Worm (Caenorhabditis elegans) whole organism, L3 larva: ENCODE results near the gene hpo-40.

Source experiments
- R02D3.7 ChIP-seq: fragments of 150-350 bp; optimal IDR thresholded peaks from 2 replicates; lab custom pipeline; 2014; ENCODE audit warnings: missing biosample characterization, missing genetic modification characterization
- ZK546.5 ChIP-seq: sonication (generic microtip); optimal IDR thresholded peaks from 2 replicates; lab custom pipeline; 2017; ENCODE audit warnings: missing biosample characterization, missing genetic modification characterization
- aly-2 ChIP-seq: fragments of 150-350 bp; optimal IDR thresholded peaks from 2 replicates; lab custom pipeline; 2014; ENCODE audit warnings: missing biosample characterization, missing genetic modification characterization
- ceh-16 ChIP-seq: sonication (generic microtip); optimal IDR thresholded peaks from 2 replicates; lab custom pipeline; 2017; ENCODE audit warnings: missing biosample characterization, missing genetic modification characterization
- ceh-28 ChIP-seq: fragments of 150-350 bp; optimal IDR thresholded peaks from 2 replicates; lab custom pipeline; 2014; ENCODE audit warnings: missing biosample characterization, missing genetic modification reagents, missing genetic modification characterization
- ceh-9 ChIP-seq: sonication (generic microtip); optimal IDR thresholded peaks from 2 replicates; lab custom pipeline; 2018; ENCODE audit warnings: missing biosample characterization, missing genetic modification characterization
- egl-27 ChIP-seq: sonication (generic microtip); optimal IDR thresholded peaks from 4 replicates; lab custom pipeline; 2017; ENCODE audit warnings: missing biosample characterization, missing genetic modification reagents, missing genetic modification characterization
- egl-5 ChIP-seq: fragments of 150-350 bp; optimal IDR thresholded peaks from 2 replicates; lab custom pipeline; 2017; ENCODE audit warnings: missing biosample characterization, missing genetic modification reagents, missing genetic modification characterization, inconsistent platforms
- elt-1 ChIP-seq: fragments of 150-350 bp; optimal IDR thresholded peaks from 2 replicates; lab custom pipeline; 2014; ENCODE audit warnings: missing biosample characterization, missing genetic modification characterization
- elt-2 ChIP-seq: sonication (generic microtip); optimal IDR thresholded peaks from 2 replicates; lab custom pipeline; 2016; ENCODE audit warnings: missing genetic modification reagents, mild to moderate bottlenecking, missing genetic modification characterization, missing compliant biosample characterization
- elt-3 ChIP-seq, 3 experiments: fragments of 150-350 bp in 1 of 3; sonication (generic microtip) in 2 of 3; optimal IDR thresholded peaks; 2 replicates in 2 of 3; 4 replicates in 1 of 3; lab custom pipeline; 2014 to 2017; ENCODE audit warnings: missing biosample characterization in 3 of 3, missing genetic modification characterization in 3 of 3
- eor-1 ChIP-seq, 2 experiments: fragments of 150-350 bp; optimal IDR thresholded peaks; 2 replicates each; lab custom pipeline; 2014 to 2018; ENCODE audit warnings: missing biosample characterization in 2 of 2, missing genetic modification characterization in 2 of 2
- fos-1 ChIP-seq: fragments of 150-350 bp; optimal IDR thresholded peaks from 2 replicates; lab custom pipeline; 2014; ENCODE audit warnings: missing biosample characterization, missing genetic modification characterization
- hmg-11 ChIP-seq: sonication (generic microtip); optimal IDR thresholded peaks from 2 replicates; lab custom pipeline; 2016; ENCODE audit warnings: missing genetic modification characterization, missing compliant biosample characterization
- jun-1 ChIP-seq: fragments of 150-350 bp; optimal IDR thresholded peaks from 2 replicates; lab custom pipeline; 2014; ENCODE audit warnings: missing biosample characterization, missing genetic modification reagents, missing genetic modification characterization
- lin-15B ChIP-seq: fragments of 150-350 bp; optimal IDR thresholded peaks from 2 replicates; lab custom pipeline; 2014; ENCODE audit warnings: missing biosample characterization, missing genetic modification characterization
- lin-39 ChIP-seq: fragments of 150-350 bp; optimal IDR thresholded peaks from 2 replicates; lab custom pipeline; 2018; ENCODE audit warnings: missing biosample characterization, missing genetic modification reagents, missing genetic modification characterization
- mdl-1 ChIP-seq: fragments of 150-350 bp; optimal IDR thresholded peaks from 2 replicates; lab custom pipeline; 2014; ENCODE audit warnings: missing biosample characterization, missing genetic modification characterization
- mml-1 ChIP-seq: fragments of 150-350 bp; sonication (generic microtip); optimal IDR thresholded peaks from 3 replicates; lab custom pipeline; 2014; ENCODE audit warnings: missing biosample characterization, missing genetic modification characterization
- nfya-1 ChIP-seq: sonication (generic microtip); optimal IDR thresholded peaks from 2 replicates; lab custom pipeline; 2017; ENCODE audit warnings: missing genetic modification characterization, mild to moderate bottlenecking, missing compliant biosample characterization, antibody characterized with exemption, moderate library complexity; ENCODE audit not compliant: insufficient read depth
- nhr-11 ChIP-seq: fragments of 150-350 bp; optimal IDR thresholded peaks from 2 replicates; lab custom pipeline; 2014; ENCODE audit warnings: missing biosample characterization, missing genetic modification characterization
- nhr-23 ChIP-seq: fragments of 150-350 bp; optimal IDR thresholded peaks from 2 replicates; lab custom pipeline; 2014; ENCODE audit warnings: missing biosample characterization, missing genetic modification reagents, missing genetic modification characterization
- nhr-237 ChIP-seq: fragments of 150-350 bp; optimal IDR thresholded peaks from 2 replicates; lab custom pipeline; 2014; ENCODE audit warnings: missing biosample characterization, missing genetic modification characterization
- nhr-25 ChIP-seq: sonication (generic microtip); optimal IDR thresholded peaks from 2 replicates; lab custom pipeline; 2017; ENCODE audit warnings: missing biosample characterization, missing genetic modification characterization
- nhr-28 ChIP-seq: fragments of 150-350 bp; optimal IDR thresholded peaks from 2 replicates; lab custom pipeline; 2014; ENCODE audit warnings: missing biosample characterization, missing genetic modification characterization
- nhr-43 ChIP-seq: sonication (generic microtip); optimal IDR thresholded peaks from 2 replicates; lab custom pipeline; 2016; ENCODE audit warnings: mild to moderate bottlenecking, missing genetic modification characterization, missing compliant biosample characterization; ENCODE audit not compliant: poor library complexity, severe bottlenecking
- nhr-67 ChIP-seq: fragments of 150-350 bp; optimal IDR thresholded peaks from 2 replicates; lab custom pipeline; 2014; ENCODE audit warnings: missing biosample characterization, missing genetic modification characterization
- nhr-76 ChIP-seq: fragments of 150-350 bp; sonication (generic microtip); optimal IDR thresholded peaks from 5 replicates; lab custom pipeline; 2014; ENCODE audit warnings: missing biosample characterization, missing genetic modification characterization
- nhr-77 ChIP-seq: fragments of 150-350 bp; optimal IDR thresholded peaks from 2 replicates; lab custom pipeline; 2014; ENCODE audit warnings: missing biosample characterization, missing genetic modification characterization
- pha-4 ChIP-seq: fragments of 150-350 bp; optimal IDR thresholded peaks from 2 replicates; lab custom pipeline; 2014; ENCODE audit warnings: missing biosample characterization, missing genetic modification reagents, missing genetic modification characterization
- pqm-1 ChIP-seq: fragments of 150-350 bp; optimal IDR thresholded peaks from 2 replicates; lab custom pipeline; 2017; ENCODE audit warnings: missing biosample characterization, missing genetic modification characterization, inconsistent platforms
- skn-1 ChIP-seq: fragments of 150-350 bp; optimal IDR thresholded peaks from 2 replicates; lab custom pipeline; 2014; ENCODE audit warnings: missing biosample characterization, missing genetic modification characterization
- snpc-4 ChIP-seq: fragments of 150-350 bp; optimal IDR thresholded peaks from 2 replicates; lab custom pipeline; 2014; ENCODE audit warnings: missing biosample characterization, missing genetic modification characterization
- tbx-2 ChIP-seq: sonication (generic microtip); optimal IDR thresholded peaks from 2 replicates; lab custom pipeline; 2016; ENCODE audit warnings: mild to moderate bottlenecking, missing genetic modification characterization, missing compliant biosample characterization
- unc-39 ChIP-seq: sonication (generic microtip); optimal IDR thresholded peaks from 4 replicates; lab custom pipeline; 2017; ENCODE audit warnings: missing biosample characterization, missing genetic modification characterization
- unc-62 ChIP-seq: fragments of 150-350 bp; sonication (generic microtip); optimal IDR thresholded peaks from 4 replicates; lab custom pipeline; 2014; ENCODE audit warnings: missing biosample characterization, missing genetic modification reagents, missing genetic modification characterization
- zag-1 ChIP-seq: fragments of 150-350 bp; optimal IDR thresholded peaks from 2 replicates; lab custom pipeline; 2014; ENCODE audit warnings: missing biosample characterization, missing genetic modification characterization
- ztf-11 ChIP-seq: fragments of 150-350 bp; optimal IDR thresholded peaks from 2 replicates; lab custom pipeline; 2014; ENCODE audit warnings: missing biosample characterization, missing genetic modification characterization

The hpo-40 gene

DNA sequence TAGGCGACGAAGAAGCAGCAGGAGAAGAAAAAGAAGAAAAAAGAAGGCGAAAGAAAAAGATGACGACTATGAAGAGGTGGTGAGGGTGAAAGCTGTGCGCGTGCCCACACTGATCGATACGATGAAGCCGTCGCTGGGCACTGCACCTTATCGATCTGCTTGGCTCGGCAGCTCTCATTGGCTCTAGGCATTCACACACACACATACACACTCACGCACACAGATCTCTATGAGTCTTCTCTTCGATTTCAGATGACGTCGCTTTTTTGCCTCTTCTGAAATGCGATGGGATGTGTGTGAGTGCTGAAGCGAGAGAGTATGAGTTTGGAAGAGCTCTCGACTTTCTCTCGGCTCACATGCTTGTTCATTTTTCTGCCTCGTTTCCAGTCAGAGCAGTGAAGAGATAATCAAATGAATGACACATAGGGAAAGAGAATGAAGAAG lies 38.1 kb upstream of the hpo-40 start (continued):
- TF ChIP-seq nhr-43 (no peak), ceh-9 (no peak), eor-1 (tag; optimal IDR thresholded peaks at IDR 0.05; lab: Kevin White, UChicago) (no peak), nfya-1 (tag; lab: Kevin White, UChicago) (peak; percentile 98), mdl-1 (tag; lab: Kevin White, UChicago) (peak; percentile 10), jun-1 (no peak), elt-3 (tag; optimal IDR thresholded peaks at IDR 0.05; lab: Kevin White, UChicago) (no peak), pqm-1 (tag; lab: Kevin White, UChicago) (no peak), lin-39 (tag; lab: Kevin White, UChicago) (peak; percentile 85), mml-1 (tag; lab: Kevin White, UChicago) (no peak), tbx-2 (peak; percentile 72), nhr-237 (tag; lab: Kevin White, UChicago) (no peak)

- no peak for TF ChIP-seq nhr-77 (tag; lab: Kevin White, UChicago)
- TF ChIP-seq ceh-9: no peak
- peak; percentile 42 for TF ChIP-seq nhr-23 (tag; lab: Kevin White, UChicago)
- peak; percentile 45 for TF ChIP-seq nfya-1 (tag; lab: Kevin White, UChicago)
- TF ChIP-seq pha-4 (tag; lab: Kevin White, UChicago): peak; percentile 73
- peak; percentile 66 for TF ChIP-seq nhr-43
- TF ChIP-seq nhr-11 (tag; lab: Kevin White, UChicago): no peak
- no peak for TF ChIP-seq nhr-76
- TF ChIP-seq zag-1 (tag; lab: Kevin White, UChicago): no peak
- TF ChIP-seq R02D3.7: no peak
- TF ChIP-seq nhr-25 (tag; lab: Kevin White, UChicago): peak; percentile 85
- TF ChIP-seq elt-2 (tag; lab: Kevin White, UChicago): peak; percentile 14
- TF ChIP-seq ceh-16 (tag; lab: Kevin White, UChicago): no peak
- TF ChIP-seq lin-15B (tag; lab: Kevin White, UChicago): peak; percentile 72
- no peak for TF ChIP-seq egl-5
- TF ChIP-seq snpc-4: peak; percentile 45
- TF ChIP-seq pqm-1 (tag; lab: Kevin White, UChicago): peak; percentile 9
- TF ChIP-seq skn-1 (tag; lab: Kevin White, UChicago): peak; percentile 69
- TF ChIP-seq jun-1: peak; percentile 10
- no peak for TF ChIP-seq nhr-28 (tag; lab: Kevin White, UChicago)
- TF ChIP-seq, all 47 proteins: peak for 11
Measured at ce11 chrV:10178166-10178565, 34.6 kb upstream of the hpo-40 start.

- no peak for TF ChIP-seq hmg-11 (tag; lab: Kevin White, UChicago)
- TF ChIP-seq elt-2 (tag; lab: Kevin White, UChicago): peak; percentile 28
- peak; percentile 35 for TF ChIP-seq pqm-1 (tag; lab: Kevin White, UChicago)
- no peak for TF ChIP-seq egl-27
- peak; percentile 29 for TF ChIP-seq pha-4 (tag; lab: Kevin White, UChicago)
- TF ChIP-seq elt-1 (tag; lab: Kevin White, UChicago): no peak
Measured at ce11 chrV:10179235-10179634, 33.5 kb upstream of the hpo-40 start, which contains the start of gene cul-5. cul-5 (plus strand) TSS chrV:10179535.

DNA sequence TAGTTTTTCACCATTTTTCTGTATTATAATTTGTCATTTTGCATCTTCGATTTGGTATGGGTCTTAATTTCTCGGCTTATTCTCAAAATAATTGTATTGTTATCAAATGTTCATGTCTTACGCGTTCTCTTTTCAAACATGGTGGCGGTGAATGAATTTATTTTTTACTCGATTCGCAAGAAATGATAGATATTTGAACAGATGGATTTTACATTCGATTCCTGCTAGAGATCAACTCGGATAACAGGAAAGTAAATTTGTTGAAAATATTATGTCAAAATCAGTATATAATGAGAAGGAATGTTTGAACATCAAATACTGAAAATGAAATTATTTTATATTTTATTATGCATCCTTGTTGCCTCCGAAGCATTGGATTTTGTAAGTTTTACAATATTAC lies 29.7 kb upstream of the hpo-40 start, which contains the start of gene ZK856.4:
ZK856.4 (plus strand) TSS at position 301 of the 400 bp plus-strand sequence.
- TF ChIP-seq nhr-43 (no peak), egl-27 (no peak), elt-3 (tag; optimal IDR thresholded peaks at IDR 0.05; lab: Kevin White, UChicago) (no peak), unc-62 (GFP tag; lab: Kevin White, UChicago) (no peak)

DNA sequence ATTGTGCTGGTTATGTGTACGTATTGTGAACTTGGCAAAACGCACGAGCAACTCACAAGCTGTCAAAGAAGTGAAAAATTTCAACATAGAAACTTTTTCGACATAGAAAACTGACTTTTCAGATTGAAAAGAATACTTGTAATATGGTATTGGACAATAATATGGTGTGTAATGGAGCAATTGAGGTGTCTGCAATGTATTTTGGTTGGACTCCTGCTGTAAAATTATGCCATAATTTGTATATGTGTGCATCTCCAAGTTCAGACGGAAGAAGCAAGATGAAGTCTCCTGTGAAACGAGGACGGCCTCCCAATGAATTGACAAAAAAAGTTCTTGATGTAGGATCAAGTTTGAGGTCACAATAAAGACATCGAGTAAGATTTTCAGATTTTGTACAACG lies 28.9 kb upstream of the hpo-40 start:
- TF ChIP-seq nhr-67 (no peak), nhr-28 (tag; lab: Kevin White, UChicago) (no peak)
- TF ChIP-seq, all 47 proteins: peak for 0

DNA sequence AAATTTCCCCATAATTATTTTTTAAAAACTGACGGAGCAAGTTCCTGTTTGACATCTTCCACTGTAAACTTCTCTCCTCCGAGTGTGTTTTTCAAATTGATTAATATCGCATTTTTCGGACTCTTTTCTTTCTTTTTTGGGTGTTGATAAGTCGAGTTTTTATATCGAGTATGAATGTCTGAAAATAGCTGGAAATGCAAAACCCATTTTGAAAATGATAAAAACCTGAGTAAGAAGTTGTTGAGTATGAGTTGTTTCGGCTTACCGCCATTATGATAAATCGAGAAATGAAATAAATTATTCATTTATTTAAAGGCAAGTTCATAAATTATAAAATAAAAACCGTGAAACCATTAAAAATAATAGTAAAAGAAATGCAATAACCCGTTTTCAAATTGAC lies 27.0 kb upstream of the hpo-40 start, which contains the start of gene ZK856.18:
ZK856.18 (minus strand) TSS at position 289 of the 400 bp plus-strand sequence.
- TF ChIP-seq lin-39 (tag; lab: Kevin White, UChicago) (no peak), ceh-28 (tag; lab: Kevin White, UChicago) (no peak), ceh-16 (tag; lab: Kevin White, UChicago) (no peak), ztf-11 (tag; lab: Kevin White, UChicago) (no peak), aly-2 (tag; lab: Kevin White, UChicago) (no peak), elt-2 (tag; lab: Kevin White, UChicago) (no peak), unc-62 (GFP tag; lab: Kevin White, UChicago) (no peak), snpc-4 (no peak), nhr-67 (no peak), nhr-43 (no peak), skn-1 (tag; lab: Kevin White, UChicago) (no peak), ZK546.5 (tag; lab: Kevin White, UChicago) (no peak), egl-27 (no peak), mml-1 (tag; lab: Kevin White, UChicago) (no peak), unc-39 (tag; lab: Kevin White, UChicago) (no peak), fos-1 (tag; lab: Kevin White, UChicago) (no peak), nhr-23 (tag; lab: Kevin White, UChicago) (no peak)
